Worm (Caenorhabditis elegans) whole organism, L4 larva: ENCODE measurements around the gene F09A5.2.

Experiments
- R02D3.7 ChIP-seq: fragments of 150-350 bp; sonication (generic microtip); optimal IDR thresholded peaks from 3 replicates; lab custom pipeline; 2014; ENCODE audit warnings: missing biosample characterization, missing genetic modification characterization
- T26A8.4 ChIP-seq: fragments of 200-800 bp; sonication (Bioruptor generic); IDR thresholded peaks from 2 replicates; pipeline ENCODE4 v1.3.6; 2022; ENCODE audit warnings: missing genetic modification characterization, missing compliant biosample characterization
- Y105C5A.15 ChIP-seq: fragments of 200-800 bp; sonication (Bioruptor generic); IDR thresholded peaks from 2 replicates; pipeline ENCODE4 v1.3.6; 2022; ENCODE audit warnings: missing genetic modification characterization, missing compliant biosample characterization
- Y5F2A.4 ChIP-seq: fragments of 200-800 bp; sonication (Bioruptor generic); optimal IDR thresholded peaks from 2 replicates; lab custom pipeline; 2018; ENCODE audit warnings: mild to moderate bottlenecking, missing genetic modification characterization, missing compliant biosample characterization
- ZK337.2 ChIP-seq: fragments of 200-800 bp; sonication (Bioruptor generic); IDR thresholded peaks from 2 replicates; pipeline ENCODE4 v1.3.6; 2022; ENCODE audit warnings: missing genetic modification reagents, missing genetic modification characterization, missing compliant biosample characterization
- ZK546.5 ChIP-seq, 2 experiments: sonication (generic microtip); optimal IDR thresholded peaks; 2 replicates each; lab custom pipeline; 2017; ENCODE audit warnings: missing biosample characterization in 2 of 2, missing genetic modification characterization in 2 of 2
- aha-1 ChIP-seq: fragments of 150-350 bp; peaks from one replicate; lab custom pipeline; 2014; ENCODE audit warnings: missing biosample characterization, missing genetic modification characterization
- ceh-20 ChIP-seq: fragments of 200-800 bp; sonication (Bioruptor generic); IDR thresholded peaks from 2 replicates; pipeline ENCODE4 v1.3.6; 2022; ENCODE audit warnings: missing genetic modification reagents, missing genetic modification characterization, missing compliant biosample characterization
- daf-12 ChIP-seq: fragments of 150-350 bp; optimal IDR thresholded peaks from 2 replicates; lab custom pipeline; 2014; ENCODE audit warnings: missing biosample characterization, missing genetic modification reagents, missing genetic modification characterization
- daf-16 ChIP-seq, 3 experiments: sonication (generic microtip); optimal IDR thresholded peaks; 2 replicates each; lab custom pipeline; 2016 to 2017; ENCODE audit warnings: missing genetic modification characterization in 3 of 3, missing genetic modification reagents in 3 of 3, mild to moderate bottlenecking in 2 of 3, missing compliant biosample characterization in 2 of 3, missing biosample characterization in 1 of 3, moderate library complexity in 1 of 3
- dmd-6 ChIP-seq: fragments of 200-800 bp; sonication (Bioruptor generic); IDR thresholded peaks from 2 replicates; pipeline ENCODE4 v1.3.6; 2022; ENCODE audit warnings: missing genetic modification reagents, missing genetic modification characterization, missing compliant biosample characterization
- dve-1 ChIP-seq: sonication (generic microtip); optimal IDR thresholded peaks from 2 replicates; lab custom pipeline; 2017; ENCODE audit warnings: antibody characterized with exemption, mild to moderate bottlenecking, missing genetic modification characterization, missing compliant biosample characterization; ENCODE audit not compliant: insufficient read depth
- egl-27 ChIP-seq: sonication (generic microtip); optimal IDR thresholded peaks from 3 replicates; lab custom pipeline; 2017; ENCODE audit warnings: missing biosample characterization, missing genetic modification reagents, missing genetic modification characterization
- fos-1 ChIP-seq: fragments of 150-350 bp; optimal IDR thresholded peaks from 2 replicates; lab custom pipeline; 2014; ENCODE audit warnings: missing biosample characterization, missing genetic modification characterization
- hif-1 ChIP-seq, 2 experiments: sonication (generic microtip); optimal IDR thresholded peaks; 2 replicates each; lab custom pipeline; 2016 to 2017; ENCODE audit warnings: missing compliant biosample characterization in 2 of 2, missing genetic modification characterization in 2 of 2, missing genetic modification reagents in 2 of 2, missing genotype in 2 of 2, mild to moderate bottlenecking in 1 of 2
- hlh-11 ChIP-seq: fragments of 200-800 bp; sonication (Bioruptor generic); optimal IDR thresholded peaks from 2 replicates; lab custom pipeline; 2018; ENCODE audit warnings: mild to moderate bottlenecking, missing genetic modification characterization, missing compliant biosample characterization
- hmg-1.1 ChIP-seq: fragments of 200-800 bp; sonication (Bioruptor generic); IDR thresholded peaks from 2 replicates; pipeline ENCODE4 v1.3.6; 2022; ENCODE audit warnings: missing genetic modification reagents, missing genetic modification characterization, missing compliant biosample characterization
- jun-1 ChIP-seq: fragments of 150-350 bp; optimal IDR thresholded peaks from 2 replicates; lab custom pipeline; 2014; ENCODE audit warnings: missing biosample characterization, missing genetic modification reagents, missing genetic modification characterization
- lim-7 ChIP-seq: fragments of 200-800 bp; sonication (Bioruptor generic); IDR thresholded peaks from 2 replicates; pipeline ENCODE4 v1.3.6; 2022; ENCODE audit warnings: missing genetic modification characterization, missing compliant biosample characterization
- lin-13 ChIP-seq: fragments of 150-350 bp; optimal IDR thresholded peaks from 2 replicates; lab custom pipeline; 2014; ENCODE audit warnings: missing biosample characterization, missing genetic modification reagents, missing genetic modification characterization
- lin-15B ChIP-seq: fragments of 150-350 bp; sonication (generic microtip); optimal IDR thresholded peaks from 3 replicates; lab custom pipeline; 2014; ENCODE audit warnings: missing biosample characterization, missing genetic modification characterization
- lin-39 ChIP-seq: fragments of 150-350 bp; optimal IDR thresholded peaks from 2 replicates; lab custom pipeline; 2014; ENCODE audit warnings: missing biosample characterization, missing genetic modification reagents, missing genetic modification characterization
- lsy-2 ChIP-seq, 2 experiments: fragments of 150-350 bp in 1 of 2; sonication (generic microtip) in 1 of 2; optimal IDR thresholded peaks; 2 replicates each; lab custom pipeline; 2014 to 2017; ENCODE audit warnings: missing biosample characterization in 2 of 2, missing genetic modification characterization in 2 of 2
- madf-5 ChIP-seq, 2 experiments: fragments of 200-800 bp; sonication (Bioruptor generic); IDR thresholded peaks; 2 replicates each; pipeline ENCODE4 v1.3.6; 2022; ENCODE audit warnings: missing compliant biosample characterization in 2 of 2, missing genetic modification characterization in 2 of 2
- madf-9 ChIP-seq: fragments of 200-800 bp; sonication (Bioruptor generic); conservative IDR thresholded peaks from 2 replicates; pipeline ENCODE4 v1.3.6; 2022; ENCODE audit warnings: missing genetic modification reagents, missing genetic modification characterization, missing compliant biosample characterization
- mdl-1 ChIP-seq, 2 experiments: fragments of 150-350 bp in 1 of 2; sonication (generic microtip) in 1 of 2; optimal IDR thresholded peaks; 2 replicates each; lab custom pipeline; 2014 to 2017; ENCODE audit warnings: missing biosample characterization in 2 of 2, missing genetic modification characterization in 2 of 2
- nhr-102 ChIP-seq: sonication (generic microtip); optimal IDR thresholded peaks from 2 replicates; lab custom pipeline; 2016; ENCODE audit warnings: mild to moderate bottlenecking, missing genetic modification characterization, moderate library complexity, missing compliant biosample characterization
- nhr-41 ChIP-seq: fragments of 200-800 bp; sonication (Bioruptor generic); IDR thresholded peaks from 2 replicates; pipeline ENCODE4 v1.3.6; 2022; ENCODE audit warnings: missing genetic modification reagents, missing genetic modification characterization, missing compliant biosample characterization
- nhr-76 ChIP-seq: fragments of 150-350 bp; optimal IDR thresholded peaks from 2 replicates; lab custom pipeline; 2014; ENCODE audit warnings: missing biosample characterization, missing genetic modification characterization
- php-3 ChIP-seq: fragments of 200-800 bp; sonication (Bioruptor generic); IDR thresholded peaks from 2 replicates; pipeline ENCODE4 v1.3.6; 2022; ENCODE audit warnings: missing genetic modification reagents, missing genetic modification characterization, missing compliant biosample characterization
- set-16 ChIP-seq: fragments of 200-800 bp; sonication (Bioruptor generic); IDR thresholded peaks from 2 replicates; pipeline ENCODE4 v1.3.6; 2022; ENCODE audit warnings: missing genetic modification reagents, missing genetic modification characterization, missing compliant biosample characterization
- snpc-1.2 ChIP-seq: fragments of 200-800 bp; sonication (Bioruptor generic); IDR thresholded peaks from 2 replicates; pipeline ENCODE4 v1.3.6; 2022; ENCODE audit warnings: missing genetic modification reagents, missing genetic modification characterization, missing compliant biosample characterization
- snpc-4 ChIP-seq: fragments of 150-350 bp; optimal IDR thresholded peaks from 2 replicates; lab custom pipeline; 2014; ENCODE audit warnings: missing biosample characterization, missing genetic modification characterization
- spr-3 ChIP-seq: fragments of 200-800 bp; sonication (Bioruptor generic); optimal IDR thresholded peaks from 2 replicates; lab custom pipeline; 2018; ENCODE audit warnings: mild to moderate bottlenecking, missing genetic modification characterization, missing compliant biosample characterization
- unc-62 ChIP-seq, 3 experiments: fragments of 150-350 bp in 1 of 3; sonication (generic microtip); optimal IDR thresholded peaks in 2 of 3; peaks in 1 of 3; 1 replicate in 1 of 3; 2 replicates in 2 of 3; lab custom pipeline; 2014 to 2017; ENCODE audit warnings: missing biosample characterization in 3 of 3, missing genetic modification characterization in 3 of 3, missing genetic modification reagents in 3 of 3, missing genotype in 1 of 3
- zfp-2 ChIP-seq: sonication (generic microtip); optimal IDR thresholded peaks from 2 replicates; lab custom pipeline; 2016; ENCODE audit warnings: mild to moderate bottlenecking, missing genetic modification characterization, missing compliant biosample characterization
- ztf-7 ChIP-seq: fragments of 150-350 bp; optimal IDR thresholded peaks from 2 replicates; lab custom pipeline; 2014; ENCODE audit warnings: missing biosample characterization, missing genetic modification characterization

F09A5.2 gene

ce11 chrX:13121104-13121503, 13.8 kb upstream of the F09A5.2 start (continued):
- TF ChIP-seq snpc-4 (tag; lab: Kevin White, UChicago) (no peak), ZK546.5 (tag; optimal IDR thresholded peaks at IDR 0.05; lab: Kevin White, UChicago) (no peak), ztf-7 (tag; lab: Kevin White, UChicago) (no peak), unc-62 (GFP tag; optimal IDR thresholded peaks at IDR 0.05 in 1 of 2; lab: Kevin White, UChicago) (no peak), unc-62 (tag; optimal IDR thresholded peaks at IDR 0.05; lab: Kevin White, UChicago) (no peak), nhr-102 (tag; lab: Kevin White, UChicago) (peak; percentile 70), hmg-1.1 (GFP tag; lab: Robert Waterston, UW) (peak; percentile 95), lin-13 (GFP tag; lab: Kevin White, UChicago) (peak; percentile 4), Y105C5A.15 (peak; percentile 97), egl-27 (tag; lab: Kevin White, UChicago) (no peak)

DNA sequence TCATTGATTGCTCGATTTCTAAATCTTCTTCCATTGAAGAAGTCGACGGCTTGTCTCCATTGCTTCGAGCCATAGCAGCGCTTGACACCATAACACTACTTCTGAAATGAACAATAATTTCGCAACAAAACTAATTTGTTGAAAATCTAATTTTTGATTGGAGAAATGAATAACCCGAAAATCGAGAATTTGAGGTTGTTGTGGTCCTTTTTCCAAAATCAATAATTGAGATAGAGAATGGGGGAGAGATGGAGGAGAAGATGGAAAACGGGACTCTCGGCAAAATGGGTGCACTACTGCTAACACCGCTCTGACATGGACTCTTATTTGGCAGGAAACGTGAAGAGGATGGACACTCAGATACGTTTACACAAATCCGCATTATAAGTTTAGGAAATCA, 12.7 kb upstream of the F09A5.2 start, which contains the start of gene snx-17:
TSS of gene snx-17 (minus strand) at position 101 of the 400 bp plus-strand sequence.
- TF ChIP-seq jun-1 (tag; lab: Kevin White, UChicago): no peak

DNA sequence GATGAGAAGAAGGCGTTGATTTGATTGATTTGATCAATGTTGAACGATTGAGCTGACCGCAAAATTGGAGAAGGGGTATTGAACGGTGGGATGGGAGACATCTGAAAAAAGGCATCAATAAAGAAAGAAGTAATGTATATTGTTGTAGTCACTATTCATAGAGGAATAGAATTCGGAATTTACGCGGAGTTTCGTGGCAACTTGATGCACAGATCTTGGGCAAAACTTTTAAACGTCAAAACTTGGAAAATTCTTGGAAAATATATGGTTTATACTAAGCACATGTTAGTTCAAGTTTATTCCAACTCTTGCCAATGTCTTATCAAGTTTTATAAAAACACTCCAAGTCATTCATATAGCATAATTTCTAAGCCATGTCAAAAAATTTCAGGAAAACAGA, 8.5 kb upstream of the F09A5.2 start, which contains the start of gene F17H10.4:
TSS of gene F17H10.4 (minus strand) at position 101 of the 400 bp plus-strand sequence.
- TF ChIP-seq spr-3 (GFP tag; lab: Kevin White, UChicago): no peak
- no peak for TF ChIP-seq daf-12 (tag; lab: Kevin White, UChicago)
- no peak for TF ChIP-seq madf-5 (GFP tag; IDR thresholded peaks at IDR 0.05; lab: Robert Waterston, UW)
- no peak for TF ChIP-seq lsy-2 (tag; optimal IDR thresholded peaks at IDR 0.05; lab: Kevin White, UChicago)
- TF ChIP-seq lin-15B: no peak
- no peak for TF ChIP-seq lim-7 (GFP tag; lab: Robert Waterston, UW)
- TF ChIP-seq hlh-11 (tag; lab: Kevin White, UChicago): no peak
- TF ChIP-seq T26A8.4 (GFP tag; lab: Robert Waterston, UW): no peak
- no peak for TF ChIP-seq aha-1
- no peak for TF ChIP-seq madf-9

DNA sequence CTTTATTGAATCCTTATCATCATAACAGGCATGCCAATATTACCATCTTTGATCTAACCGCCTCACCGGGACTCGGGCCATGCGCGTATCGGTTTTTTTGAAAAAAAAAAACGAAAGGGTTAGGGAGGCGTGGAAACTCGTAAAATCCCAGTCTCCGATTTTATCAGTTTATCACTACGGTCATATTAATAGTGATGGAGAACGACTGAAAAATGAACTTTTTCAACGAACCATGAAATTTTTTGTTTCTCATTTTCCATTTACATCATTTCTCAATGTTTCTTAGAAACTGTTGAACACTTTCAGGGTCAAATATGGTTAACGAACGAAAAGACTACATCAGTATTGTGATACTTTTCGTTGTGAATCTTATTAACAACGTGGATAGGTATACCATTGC, 5.0 kb upstream of the F09A5.2 start, which contains the start of gene spin-3:
TSS of gene spin-3 (plus strand) at position 301 of the 400 bp plus-strand sequence.
- TF ChIP-seq mdl-1 (tag; optimal IDR thresholded peaks at IDR 0.05; lab: Kevin White, UChicago) (no peak), hif-1 (tag; optimal IDR thresholded peaks at IDR 0.05; lab: Kevin White, UChicago) (no peak), nhr-76 (tag; lab: Kevin White, UChicago) (no peak), nhr-41 (GFP tag; lab: Robert Waterston, UW) (no peak), ZK337.2 (GFP tag; lab: Robert Waterston, UW) (no peak), zfp-2 (no peak), snpc-1.2 (GFP tag; lab: Robert Waterston, UW) (no peak), lin-39 (no peak), php-3 (GFP tag; lab: Robert Waterston, UW) (0 out of 2 replicates have a peak, but pooled peaks have one; percentile 24), dve-1 (tag; lab: Kevin White, UChicago) (peak; percentile 33), dmd-6 (no peak), jun-1 (tag; lab: Kevin White, UChicago) (no peak), madf-9 (no peak), ceh-20 (GFP tag; lab: Robert Waterston, UW) (no peak), fos-1 (tag; lab: Kevin White, UChicago) (no peak), Y5F2A.4 (GFP tag; lab: Kevin White, UChicago) (no peak), R02D3.7 (tag; lab: Kevin White, UChicago) (no peak), set-16 (GFP tag; lab: Robert Waterston, UW) (no peak), daf-16 (GFP tag; optimal IDR thresholded peaks at IDR 0.05; lab: Kevin White, UChicago) (no peak), daf-16 (tag; optimal IDR thresholded peaks at IDR 0.05; lab: Kevin White, UChicago) (peak; percentile 20)
